Worm (Caenorhabditis elegans) whole organism, young adult: ENCODE data around the gene T26E4.7.
"Not testable (repeated sequence)": the region's sequence is repeated elsewhere in the genome, so short reads cannot be mapped to it uniquely, and the experiment has no call there.

Source experiments
- B0019.2 ChIP-seq: fragments of 200-800 bp; sonication (Bioruptor generic); conservative IDR thresholded peaks from 2 replicates; pipeline ENCODE4 v1.3.6; 2022; ENCODE audit warnings: missing genetic modification reagents, missing genetic modification characterization, missing compliant biosample characterization
- B0261.1 ChIP-seq: sonication (generic microtip); optimal IDR thresholded peaks from 2 replicates; lab custom pipeline; 2016; ENCODE audit warnings: mild to moderate bottlenecking, missing genetic modification characterization, moderate library complexity, missing compliant biosample characterization
- F22D6.2 ChIP-seq: sonication (generic microtip); optimal IDR thresholded peaks from 2 replicates; lab custom pipeline; 2016; ENCODE audit warnings: mild to moderate bottlenecking, missing genetic modification characterization, missing compliant biosample characterization
- F33H1.4 ChIP-seq: fragments of 200-800 bp; sonication (Bioruptor generic); IDR thresholded peaks from 2 replicates; pipeline ENCODE4 v1.3.6; 2022; ENCODE audit warnings: missing genetic modification reagents, missing genetic modification characterization, missing compliant biosample characterization
- F39B2.1 ChIP-seq: fragments of 200-800 bp; sonication (Bioruptor generic); IDR thresholded peaks from 2 replicates; pipeline ENCODE4 v1.3.6; 2022; ENCODE audit warnings: missing genetic modification reagents, missing genetic modification characterization, missing compliant biosample characterization
- F49E8.2 ChIP-seq: sonication (generic microtip); optimal IDR thresholded peaks from 3 replicates; lab custom pipeline; 2017; ENCODE audit warnings: missing genetic modification characterization, mild to moderate bottlenecking, missing compliant biosample characterization, antibody characterized with exemption, moderate library complexity; ENCODE audit not compliant: insufficient read depth
- F57C9.4 ChIP-seq: sonication (generic microtip); optimal IDR thresholded peaks from 2 replicates; lab custom pipeline; 2017; ENCODE audit warnings: mild to moderate bottlenecking, missing genetic modification characterization, missing compliant biosample characterization
- ZK185.1 ChIP-seq: sonication (generic microtip); optimal IDR thresholded peaks from 2 replicates; lab custom pipeline; 2016; ENCODE audit warnings: mild to moderate bottlenecking, missing genetic modification characterization, missing compliant biosample characterization; ENCODE audit not compliant: poor library complexity, severe bottlenecking
- attf-6 ChIP-seq: fragments of 200-800 bp; sonication (Bioruptor generic); IDR thresholded peaks from 2 replicates; pipeline ENCODE4 v1.3.6; 2022; ENCODE audit warnings: missing genetic modification reagents, missing genetic modification characterization, missing compliant biosample characterization
- ccch-3 ChIP-seq: fragments of 200-800 bp; sonication (Bioruptor generic); optimal IDR thresholded peaks from 2 replicates; lab custom pipeline; 2018; ENCODE audit warnings: mild to moderate bottlenecking, missing genetic modification characterization, missing compliant biosample characterization
- chd-7 ChIP-seq: sonication (generic microtip); optimal IDR thresholded peaks from 2 replicates; lab custom pipeline; 2016; ENCODE audit warnings: mild to moderate bottlenecking, missing genetic modification characterization, moderate library complexity, missing compliant biosample characterization
- egl-18 ChIP-seq: fragments of 200-800 bp; sonication (Bioruptor generic); IDR thresholded peaks from 2 replicates; pipeline ENCODE4 v1.3.6; 2022; ENCODE audit warnings: missing genetic modification reagents, missing genetic modification characterization, missing compliant biosample characterization
- egl-44 ChIP-seq: fragments of 200-800 bp; sonication (Bioruptor generic); IDR thresholded peaks from 2 replicates; pipeline ENCODE4 v1.3.6; 2022; ENCODE audit warnings: missing genetic modification reagents, missing genetic modification characterization, missing compliant biosample characterization
- him-1 ChIP-seq: sonication (generic microtip); optimal IDR thresholded peaks from 2 replicates; lab custom pipeline; 2016; ENCODE audit warnings: missing genotype, missing genetic modification reagents, missing genetic modification characterization, missing compliant biosample characterization
- hlh-12 ChIP-seq: sonication (generic microtip); optimal IDR thresholded peaks from 2 replicates; lab custom pipeline; 2016; ENCODE audit warnings: missing genetic modification characterization, missing compliant biosample characterization
- let-526 ChIP-seq: fragments of 200-800 bp; sonication (Bioruptor generic); IDR thresholded peaks from 2 replicates; pipeline ENCODE4 v1.3.6; 2022; ENCODE audit warnings: missing genetic modification reagents, missing genetic modification characterization, missing compliant biosample characterization
- lin-26 ChIP-seq: fragments of 200-800 bp; sonication (Bioruptor generic); IDR thresholded peaks from 2 replicates; pipeline ENCODE4 v1.3.6; 2022; ENCODE audit warnings: missing genetic modification reagents, missing genetic modification characterization, missing compliant biosample characterization
- lin-35 ChIP-seq, 3 experiments: fragments of 150-350 bp in 2 of 3; sonication (generic microtip) in 1 of 3; optimal IDR thresholded peaks; 2 replicates each; lab custom pipeline; 2014 to 2018; ENCODE audit warnings: missing biosample characterization in 3 of 3, missing genetic modification characterization in 3 of 3, missing genetic modification reagents in 3 of 3
- mel-28 ChIP-seq: sonication (generic microtip); optimal IDR thresholded peaks from 2 replicates; lab custom pipeline; 2016; ENCODE audit warnings: borderline replicate concordance, mild to moderate bottlenecking, missing genetic modification characterization, missing compliant biosample characterization
- mes-4 ChIP-seq: sonication (generic microtip); optimal IDR thresholded peaks from 2 replicates; lab custom pipeline; 2016; ENCODE audit warnings: missing genotype, missing genetic modification characterization, missing compliant biosample characterization
- nhr-179 ChIP-seq: sonication (generic microtip); optimal IDR thresholded peaks from 2 replicates; lab custom pipeline; 2016; ENCODE audit warnings: mild to moderate bottlenecking, missing genetic modification characterization, missing compliant biosample characterization
- nhr-80 ChIP-seq: sonication (generic microtip); optimal IDR thresholded peaks from 2 replicates; lab custom pipeline; 2016; ENCODE audit warnings: missing genetic modification characterization, missing compliant biosample characterization
- nhr-90 ChIP-seq: sonication (generic microtip); optimal IDR thresholded peaks from 2 replicates; lab custom pipeline; 2016; ENCODE audit warnings: missing genotype, mild to moderate bottlenecking, missing genetic modification characterization, missing compliant biosample characterization
- pbrm-1 ChIP-seq: fragments of 200-800 bp; sonication (Bioruptor generic); IDR thresholded peaks from 2 replicates; pipeline ENCODE4 v1.3.6; 2022; ENCODE audit warnings: missing genetic modification reagents, missing genetic modification characterization, missing compliant biosample characterization
- rcor-1 ChIP-seq: fragments of 200-800 bp; sonication (Bioruptor generic); IDR thresholded peaks from 2 replicates; pipeline ENCODE4 v1.3.6; 2022; ENCODE audit warnings: missing genetic modification reagents, missing genetic modification characterization, missing compliant biosample characterization
- repo-1 ChIP-seq: sonication (generic microtip); optimal IDR thresholded peaks from 2 replicates; lab custom pipeline; 2017; ENCODE audit warnings: mild to moderate bottlenecking, missing genetic modification characterization, missing compliant biosample characterization
- snpc-3.4 ChIP-seq: sonication (generic microtip); optimal IDR thresholded peaks from 2 replicates; lab custom pipeline; 2017; ENCODE audit warnings: missing genetic modification characterization, mild to moderate bottlenecking, missing compliant biosample characterization, antibody characterized with exemption, moderate library complexity, missing genotype, missing genetic modification reagents
- snpc-4 ChIP-seq, 5 experiments: fragments of 150-350 bp in 1 of 5; sonication (generic microtip) in 4 of 5; optimal IDR thresholded peaks; 2 replicates each; lab custom pipeline; 2014 to 2018; ENCODE audit warnings: missing genetic modification characterization in 5 of 5, missing biosample characterization in 3 of 5, antibody characterized with exemption in 2 of 5, mild to moderate bottlenecking in 2 of 5, missing compliant biosample characterization in 2 of 5, missing genotype in 2 of 5, moderate library complexity in 2 of 5, missing genetic modification reagents in 1 of 5
- tbx-9 ChIP-seq: sonication (generic microtip); optimal IDR thresholded peaks from 2 replicates; lab custom pipeline; 2016; ENCODE audit warnings: borderline replicate concordance, missing genetic modification characterization, inconsistent platforms, missing compliant biosample characterization
- unc-62 ChIP-seq: fragments of 150-350 bp; optimal IDR thresholded peaks from 2 replicates; lab custom pipeline; 2014; ENCODE audit warnings: missing biosample characterization, missing genetic modification reagents, missing genetic modification characterization
- ztf-25 ChIP-seq: fragments of 200-800 bp; sonication (Bioruptor generic); IDR thresholded peaks from 2 replicates; pipeline ENCODE4 v1.3.6; 2022; ENCODE audit warnings: missing genetic modification reagents, missing genetic modification characterization, missing compliant biosample characterization
- ztf-3 ChIP-seq: fragments of 200-800 bp; sonication (Bioruptor generic); optimal IDR thresholded peaks from 2 replicates; lab custom pipeline; 2018; ENCODE audit warnings: mild to moderate bottlenecking, missing genetic modification characterization, missing compliant biosample characterization
- ztf-6 ChIP-seq: fragments of 200-800 bp; sonication (Bioruptor generic); IDR thresholded peaks from 2 replicates; pipeline ENCODE4 v1.3.6; 2022; ENCODE audit warnings: missing genetic modification reagents, missing genetic modification characterization, missing compliant biosample characterization

T26E4.7 gene

ce11 chrV:15752941-15753340 is 40.4 kb upstream of the T26E4.7 start, which contains the start of gene str-5:
Gene str-5 (plus strand): TSS chrV:15753241.
- TF ChIP-seq hlh-12 (tag; lab: Kevin White, UChicago); ztf-6 (GFP tag; lab: Robert Waterston, UW); ztf-3 (GFP tag; lab: Kevin White, UChicago): not testable (repeated sequence)
- TF ChIP-seq, all 124 proteins: peak for 0; not testable (repeated sequence) for 124

- not testable (repeated sequence) for TF ChIP-seq snpc-3.4 (tag; lab: Kevin White, UChicago); snpc-4 (GFP tag; optimal IDR thresholded peaks at IDR 0.05; lab: Kevin White, UChicago); snpc-4 (tag; optimal IDR thresholded peaks at IDR 0.05; lab: Kevin White, UChicago); chd-7
Measured at ce11 chrV:15754731-15755130, 38.6 kb upstream of the T26E4.7 start, which contains the start of gene str-8. Gene str-8 (plus strand): TSS chrV:15755031.

- no peak for TF ChIP-seq ccch-3 (GFP tag; lab: Kevin White, UChicago)
- TF ChIP-seq F57C9.4 (tag; lab: Kevin White, UChicago) = no peak
- TF ChIP-seq nhr-179 (tag; lab: Kevin White, UChicago) = no peak
- TF ChIP-seq pbrm-1 = no peak
- TF ChIP-seq ZK185.1 (tag; lab: Kevin White, UChicago) = no peak
- TF ChIP-seq lin-35 (GFP tag; optimal IDR thresholded peaks at IDR 0.05; lab: Kevin White, UChicago) = no peak
- no peak for TF ChIP-seq B0261.1 (tag; lab: Kevin White, UChicago)
- TF ChIP-seq let-526 = no peak
- TF ChIP-seq tbx-9 (tag; lab: Kevin White, UChicago) = no peak
- TF ChIP-seq repo-1 = no peak
- TF ChIP-seq F39B2.1 (GFP tag; lab: Robert Waterston, UW) = no peak
- no peak for TF ChIP-seq B0019.2 (GFP tag; lab: Robert Waterston, UW)
- TF ChIP-seq nhr-90 (tag; lab: Kevin White, UChicago) = no peak
- no peak for TF ChIP-seq him-1 (tag; lab: Kevin White, UChicago)
- TF ChIP-seq F22D6.2 (tag; lab: Kevin White, UChicago) = no peak
- TF ChIP-seq F49E8.2 (tag; lab: Kevin White, UChicago) = no peak
- no peak for TF ChIP-seq egl-44 (GFP tag; lab: Robert Waterston, UW)
- TF ChIP-seq F33H1.4 (GFP tag; lab: Robert Waterston, UW) = no peak
- TF ChIP-seq mel-28 (tag; lab: Kevin White, UChicago) = no peak
Measured at ce11 chrV:15757645-15758044, 35.7 kb upstream of the T26E4.7 start.

ce11 chrV:15758449-15758848 is 34.9 kb upstream of the T26E4.7 start, which contains the start of gene str-9:
Gene str-9 (plus strand): TSS chrV:15758749.
- TF ChIP-seq rcor-1 (GFP tag; lab: Robert Waterston, UW) (no peak), ccch-3 (GFP tag; lab: Kevin White, UChicago) (no peak), egl-18 (GFP tag; lab: Robert Waterston, UW) (no peak), ztf-25 (GFP tag; lab: Robert Waterston, UW) (no peak), nhr-80 (tag; lab: Kevin White, UChicago) (no peak), unc-62 (no peak), lin-26 (GFP tag; lab: Robert Waterston, UW) (no peak), egl-44 (GFP tag; lab: Robert Waterston, UW) (no peak), mes-4 (tag; lab: Kevin White, UChicago) (no peak), snpc-4 (GFP tag; optimal IDR thresholded peaks at IDR 0.05; lab: Kevin White, UChicago) (no peak), snpc-4 (tag; optimal IDR thresholded peaks at IDR 0.05; lab: Kevin White, UChicago) (no peak), attf-6 (GFP tag; lab: Robert Waterston, UW) (no peak)
